Worm (Caenorhabditis elegans): ENCODE measurements around the gene nhr-264.

The nhr-264 gene

DNA sequence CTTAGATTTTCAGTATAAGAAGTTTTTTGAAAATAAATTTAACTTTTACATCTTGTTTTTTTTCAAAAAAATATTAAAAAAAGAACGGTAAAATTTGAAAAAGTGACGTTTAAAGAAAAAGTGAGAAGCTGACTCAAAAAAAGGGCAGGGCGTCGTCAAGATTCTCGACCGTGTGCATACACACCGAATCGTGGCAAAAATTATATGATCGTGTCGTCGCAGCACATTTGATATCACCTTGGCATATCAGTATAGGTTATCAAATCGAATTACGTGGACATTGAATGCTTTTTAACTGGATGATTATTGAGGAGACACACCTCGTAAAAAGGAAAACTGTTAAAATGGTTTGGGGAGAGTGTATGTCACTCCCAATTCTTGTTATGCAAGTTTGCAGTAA is 39.3 kb upstream of the nhr-264 start (continued):
- no peak for TF ChIP-seq tag-97 (GFP tag; IDR thresholded peaks at IDR 0.05)
- no peak for TF ChIP-seq mdl-1 (tag; optimal IDR thresholded peaks at IDR 0.05)
- TF ChIP-seq rbr-2 (tag; optimal IDR thresholded peaks at IDR 0.05) = no peak
- no peak for TF ChIP-seq lim-7 (GFP tag; IDR thresholded peaks at IDR 0.05)
- peak; percentile 58 for TF ChIP-seq aha-1 (tag)
- no peak for TF ChIP-seq nhr-6 (tag; optimal IDR thresholded peaks at IDR 0.05)
- no peak for TF ChIP-seq spr-1 (tag; optimal IDR thresholded peaks at IDR 0.05)
- peak; percentile 39; the same call in 1 of the 2 replicates for TF ChIP-seq lin-38 (GFP tag; IDR thresholded peaks at IDR 0.05)
- TF ChIP-seq zfp-3 (GFP tag; conservative IDR thresholded peaks at IDR 0.05) = no peak
- TF ChIP-seq fkh-10 (GFP tag; optimal IDR thresholded peaks at IDR 0.05) = no peak
- no peak for TF ChIP-seq ceh-62 (tag; optimal IDR thresholded peaks at IDR 0.05)
- peak; percentile 34 for TF ChIP-seq ama-1 (optimal IDR thresholded peaks at IDR 0.05)
- peak; percentile 24 for TF ChIP-seq nhr-102 (tag; optimal IDR thresholded peaks at IDR 0.05)
- TF ChIP-seq snpc-1.2 (GFP tag; IDR thresholded peaks at IDR 0.05) = no peak
- no peak for TF ChIP-seq arid-1 (GFP tag; conservative IDR thresholded peaks at IDR 0.05)
- TF ChIP-seq nhr-25 (tag; optimal IDR thresholded peaks at IDR 0.05; ENCODE audit: borderline replicate concordance, insufficient read depth) = no peak
- TF ChIP-seq unc-130 (GFP tag; optimal IDR thresholded peaks at IDR 0.05) = no peak

DNA sequence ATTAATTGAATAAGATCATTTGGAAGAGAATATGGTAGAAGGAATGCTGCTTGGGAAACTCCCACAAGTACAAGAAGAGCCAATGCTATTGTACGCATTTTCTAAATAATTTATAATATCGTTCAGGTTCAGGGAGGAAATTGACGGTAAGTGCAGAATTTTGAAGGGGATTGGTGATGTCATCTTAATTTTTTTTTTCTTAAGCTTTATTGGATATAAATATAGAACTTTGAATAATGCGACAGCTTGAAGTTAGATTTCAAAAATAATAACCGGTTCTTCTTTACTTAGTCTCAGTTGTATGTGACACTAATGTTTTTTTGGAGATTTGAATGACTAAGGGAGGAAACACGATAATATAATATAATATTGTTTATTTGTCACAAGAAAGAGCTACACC is 37.0 kb upstream of the nhr-264 start, which contains the start of gene nspg-7.1:
nspg-7.1 (minus strand) TSS at position 101 of the 400 bp plus-strand sequence.
- TF ChIP-seq nhr-237 (tag; optimal IDR thresholded peaks at IDR 0.05) (no peak), hmg-1.1 (GFP tag; IDR thresholded peaks at IDR 0.05) (no peak), nhr-42 (GFP tag; IDR thresholded peaks at IDR 0.05) (no peak), F10B5.3 (tag; optimal IDR thresholded peaks at IDR 0.05) (no peak), madf-9 (GFP tag; conservative IDR thresholded peaks at IDR 0.05) (no peak), lin-15B (tag; optimal IDR thresholded peaks at IDR 0.05) (no peak), ces-1 (GFP tag; optimal IDR thresholded peaks at IDR 0.05) (no peak), saeg-2 (GFP tag; IDR thresholded peaks at IDR 0.05) (no peak), ceh-20 (GFP tag; IDR thresholded peaks at IDR 0.05) (no peak), lin-1 (GFP tag; IDR thresholded peaks at IDR 0.05) (no peak), F26F4.8 (GFP tag; conservative IDR thresholded peaks at IDR 0.05) (no peak), nhr-10 (tag; optimal IDR thresholded peaks at IDR 0.05) (no peak), dmd-8 (GFP tag; IDR thresholded peaks at IDR 0.05) (no peak), aha-1 (tag) (no peak), zfp-2 (tag; optimal IDR thresholded peaks at IDR 0.05) (no peak), lin-38 (GFP tag; IDR thresholded peaks at IDR 0.05) (no peak), attf-4 (tag; optimal IDR thresholded peaks at IDR 0.05) (no peak), lim-7 (GFP tag; IDR thresholded peaks at IDR 0.05) (no peak)

DNA sequence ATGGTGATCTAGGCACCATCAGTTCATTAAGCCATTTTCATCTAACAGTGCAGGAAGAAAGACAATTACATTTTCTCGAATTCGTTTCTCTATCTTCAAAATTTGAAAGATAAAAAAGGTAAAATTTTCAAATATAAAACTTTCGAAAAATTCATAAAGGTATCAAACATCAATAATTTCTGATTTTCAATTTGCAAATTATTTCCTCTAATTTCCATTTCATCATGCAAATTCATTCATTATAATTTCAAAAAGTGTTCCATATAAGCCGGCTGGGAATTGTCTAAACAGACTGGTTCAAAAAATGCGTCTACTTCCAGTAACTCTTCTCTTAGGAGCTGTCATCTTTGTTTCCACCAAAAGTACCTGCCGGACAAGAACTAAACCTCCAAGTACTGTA is 34.0 kb upstream of the nhr-264 start, which contains the start of gene clec-183:
clec-183 (plus strand) TSS at position 301 of the 400 bp plus-strand sequence.
- no peak for TF ChIP-seq nhr-77 (tag; optimal IDR thresholded peaks at IDR 0.05)
- TF ChIP-seq ces-1 (GFP tag; optimal IDR thresholded peaks at IDR 0.05) = no peak
- TF ChIP-seq ZK337.2 (GFP tag; IDR thresholded peaks at IDR 0.05) = no peak
- no peak for TF ChIP-seq fos-1 (tag; optimal IDR thresholded peaks at IDR 0.05)
- TF ChIP-seq unc-130 (GFP tag; optimal IDR thresholded peaks at IDR 0.05) = no peak
- no peak for TF ChIP-seq fkh-10 (GFP tag; optimal IDR thresholded peaks at IDR 0.05)
- no peak for TF ChIP-seq zag-1 (tag; optimal IDR thresholded peaks at IDR 0.05)
- no peak for TF ChIP-seq madf-5 (GFP tag; IDR thresholded peaks at IDR 0.05)
- TF ChIP-seq nhr-76 (tag; optimal IDR thresholded peaks at IDR 0.05) = no peak
- TF ChIP-seq egl-43 (GFP tag; IDR thresholded peaks at IDR 0.05) = no peak
- TF ChIP-seq mdl-1 (tag; optimal IDR thresholded peaks at IDR 0.05) = no peak
- TF ChIP-seq Y5F2A.4 (GFP tag; optimal IDR thresholded peaks at IDR 0.05) = no peak
- no peak for TF ChIP-seq ctbp-1 (GFP tag; IDR thresholded peaks at IDR 0.05)
- TF ChIP-seq daf-16 (GFP tag; optimal IDR thresholded peaks at IDR 0.05) = no peak
- TF ChIP-seq daf-16 (tag; optimal IDR thresholded peaks at IDR 0.05) = no peak
